Worm (Caenorhabditis elegans): ENCODE measurements around the gene nlp-1.

nlp-1 gene

ce11 chrX:3695826-3696225 lies 31.5 kb upstream of the nlp-1 start:
- TF ChIP-seq T22C8.4 (GFP tag; IDR thresholded peaks at IDR 0.05) (no peak), ztf-29 (GFP tag; IDR thresholded peaks at IDR 0.05) (no peak), med-1 (GFP tag; optimal IDR thresholded peaks at IDR 0.05; ENCODE audit: insufficient read depth) (no peak), cog-1 (tag; optimal IDR thresholded peaks at IDR 0.05) (no peak), flt-1 (GFP tag; IDR thresholded peaks at IDR 0.05) (no peak), tab-1 (GFP tag; IDR thresholded peaks at IDR 0.05) (no peak), ztf-23 (GFP tag; IDR thresholded peaks at IDR 0.05) (no peak), ref-1 (GFP tag; conservative IDR thresholded peaks at IDR 0.05) (no peak), klf-2 (GFP tag; conservative IDR thresholded peaks at IDR 0.05) (no peak)

- TF ChIP-seq tab-1 (GFP tag; IDR thresholded peaks at IDR 0.05) (no peak), T22C8.4 (GFP tag; IDR thresholded peaks at IDR 0.05) (no peak)
Observed at ce11 chrX:3696603-3697002, 30.8 kb upstream of the nlp-1 start, which contains the start of gene C01C4.3. TSS of gene C01C4.3 (plus strand) at chrX:3696903.

ce11 chrX:3697623-3698022 lies 29.8 kb upstream of the nlp-1 start:
- TF ChIP-seq med-1 (GFP tag; optimal IDR thresholded peaks at IDR 0.05; ENCODE audit: insufficient read depth) (peak; percentile 62), klf-2 (GFP tag; conservative IDR thresholded peaks at IDR 0.05) (peak; percentile 92), ref-1 (GFP tag; conservative IDR thresholded peaks at IDR 0.05) (peak; percentile 87), ztf-23 (GFP tag; IDR thresholded peaks at IDR 0.05) (peak; percentile 91), ztf-29 (GFP tag; IDR thresholded peaks at IDR 0.05) (peak; percentile 88), tab-1 (GFP tag; IDR thresholded peaks at IDR 0.05) (peak; percentile 94), flt-1 (GFP tag; IDR thresholded peaks at IDR 0.05) (peak; percentile 96), cog-1 (tag; optimal IDR thresholded peaks at IDR 0.05) (peak; percentile 90), T22C8.4 (GFP tag; IDR thresholded peaks at IDR 0.05) (peak; percentile 89)

- no peak for TF ChIP-seq T22C8.4 (GFP tag; IDR thresholded peaks at IDR 0.05)
- no peak for TF ChIP-seq ztf-29 (GFP tag; IDR thresholded peaks at IDR 0.05)
- no peak for TF ChIP-seq tab-1 (GFP tag; IDR thresholded peaks at IDR 0.05)
- no peak for TF ChIP-seq ztf-23 (GFP tag; IDR thresholded peaks at IDR 0.05)
- no peak for TF ChIP-seq ref-1 (GFP tag; conservative IDR thresholded peaks at IDR 0.05)
Observed at ce11 chrX:3701861-3702260, 25.5 kb upstream of the nlp-1 start.

ce11 chrX:3705319-3705718 lies 22.1 kb upstream of the nlp-1 start:
- TF ChIP-seq tab-1 (GFP tag; IDR thresholded peaks at IDR 0.05), result no peak
- no peak for TF ChIP-seq klf-2 (GFP tag; conservative IDR thresholded peaks at IDR 0.05)
- TF ChIP-seq med-1 (GFP tag; optimal IDR thresholded peaks at IDR 0.05; ENCODE audit: insufficient read depth), result no peak
- no peak for TF ChIP-seq ztf-29 (GFP tag; IDR thresholded peaks at IDR 0.05)
- TF ChIP-seq ztf-23 (GFP tag; IDR thresholded peaks at IDR 0.05), result no peak
- TF ChIP-seq T22C8.4 (GFP tag; IDR thresholded peaks at IDR 0.05), result no peak
- TF ChIP-seq flt-1 (GFP tag; IDR thresholded peaks at IDR 0.05), result no peak
- no peak for TF ChIP-seq ref-1 (GFP tag; conservative IDR thresholded peaks at IDR 0.05)
- TF ChIP-seq cog-1 (tag; optimal IDR thresholded peaks at IDR 0.05), result no peak

- TF ChIP-seq cog-1 (tag; optimal IDR thresholded peaks at IDR 0.05), result no peak
- TF ChIP-seq ztf-23 (GFP tag; IDR thresholded peaks at IDR 0.05), result no peak
- no peak for TF ChIP-seq med-1 (GFP tag; optimal IDR thresholded peaks at IDR 0.05; ENCODE audit: insufficient read depth)
- no peak for TF ChIP-seq tab-1 (GFP tag; IDR thresholded peaks at IDR 0.05)
- TF ChIP-seq T22C8.4 (GFP tag; IDR thresholded peaks at IDR 0.05), result no peak
- no peak for TF ChIP-seq ztf-29 (GFP tag; IDR thresholded peaks at IDR 0.05)
- TF ChIP-seq ref-1 (GFP tag; conservative IDR thresholded peaks at IDR 0.05), result no peak
Observed at ce11 chrX:3706319-3706718, 21.1 kb upstream of the nlp-1 start.

- TF ChIP-seq ztf-23 (GFP tag; IDR thresholded peaks at IDR 0.05) (no peak), flt-1 (GFP tag; IDR thresholded peaks at IDR 0.05) (no peak), T22C8.4 (GFP tag; IDR thresholded peaks at IDR 0.05) (no peak), med-1 (GFP tag; optimal IDR thresholded peaks at IDR 0.05; ENCODE audit: insufficient read depth) (no peak), ref-1 (GFP tag; conservative IDR thresholded peaks at IDR 0.05) (no peak), tab-1 (GFP tag; IDR thresholded peaks at IDR 0.05) (no peak), cog-1 (tag; optimal IDR thresholded peaks at IDR 0.05) (no peak), klf-2 (GFP tag; conservative IDR thresholded peaks at IDR 0.05) (no peak), ztf-29 (GFP tag; IDR thresholded peaks at IDR 0.05) (no peak)
Observed at ce11 chrX:3709747-3710146, 17.6 kb upstream of the nlp-1 start.

ce11 chrX:3711581-3712101 lies 15.7 kb upstream of the nlp-1 start:
- no peak for TF ChIP-seq cog-1 (tag; optimal IDR thresholded peaks at IDR 0.05)
- TF ChIP-seq T22C8.4 (GFP tag; IDR thresholded peaks at IDR 0.05), result no peak
- TF ChIP-seq med-1 (GFP tag; optimal IDR thresholded peaks at IDR 0.05; ENCODE audit: insufficient read depth), result no peak
- TF ChIP-seq ztf-29 (GFP tag; IDR thresholded peaks at IDR 0.05), result no peak
- no peak for TF ChIP-seq tab-1 (GFP tag; IDR thresholded peaks at IDR 0.05)
- TF ChIP-seq flt-1 (GFP tag; IDR thresholded peaks at IDR 0.05), result no peak

ce11 chrX:3714797-3715196 lies 12.6 kb upstream of the nlp-1 start, which contains the start of gene C01C4.2:
TSS of gene C01C4.2 (plus strand) at chrX:3715097.
- TF ChIP-seq flt-1 (GFP tag; IDR thresholded peaks at IDR 0.05) (no peak), T22C8.4 (GFP tag; IDR thresholded peaks at IDR 0.05) (no peak), ztf-23 (GFP tag; IDR thresholded peaks at IDR 0.05) (no peak), med-1 (GFP tag; optimal IDR thresholded peaks at IDR 0.05; ENCODE audit: insufficient read depth) (no peak), klf-2 (GFP tag; conservative IDR thresholded peaks at IDR 0.05) (no peak), tab-1 (GFP tag; IDR thresholded peaks at IDR 0.05) (no peak), cog-1 (tag; optimal IDR thresholded peaks at IDR 0.05) (no peak), ref-1 (GFP tag; conservative IDR thresholded peaks at IDR 0.05) (no peak), ztf-29 (GFP tag; IDR thresholded peaks at IDR 0.05) (no peak)

- TF ChIP-seq ref-1 (GFP tag; conservative IDR thresholded peaks at IDR 0.05) (no peak), T22C8.4 (GFP tag; IDR thresholded peaks at IDR 0.05) (no peak), med-1 (GFP tag; optimal IDR thresholded peaks at IDR 0.05; ENCODE audit: insufficient read depth) (no peak), tab-1 (GFP tag; IDR thresholded peaks at IDR 0.05) (no peak), cog-1 (tag; optimal IDR thresholded peaks at IDR 0.05) (no peak), ztf-29 (GFP tag; IDR thresholded peaks at IDR 0.05) (no peak)
Observed at ce11 chrX:3715835-3716234, 11.5 kb upstream of the nlp-1 start.
